Worm (Caenorhabditis elegans): ENCODE data around the gene snx-14.

ce11 chrII:13485119-13485518 lies 45.9 kb downstream of the snx-14 start:
- TF ChIP-seq rnt-1 (tag; optimal IDR thresholded peaks at IDR 0.05) = no peak
- no peak for TF ChIP-seq nhr-12 (tag; optimal IDR thresholded peaks at IDR 0.05)
- no peak for TF ChIP-seq lin-14 (GFP tag; optimal IDR thresholded peaks at IDR 0.05)

Measured in whole organism, L1 larva.